Worm (Caenorhabditis elegans) whole organism, dauer: Measurements from ENCODE around the gene Y32F6A.4.

Experiments used
- unc-62 ChIP-seq: sonication (generic microtip); optimal IDR thresholded peaks from 2 replicates; lab custom pipeline; 2017; ENCODE audit warnings: missing biosample characterization, missing genetic modification reagents, missing genetic modification characterization

Y32F6A.4 gene

DNA sequence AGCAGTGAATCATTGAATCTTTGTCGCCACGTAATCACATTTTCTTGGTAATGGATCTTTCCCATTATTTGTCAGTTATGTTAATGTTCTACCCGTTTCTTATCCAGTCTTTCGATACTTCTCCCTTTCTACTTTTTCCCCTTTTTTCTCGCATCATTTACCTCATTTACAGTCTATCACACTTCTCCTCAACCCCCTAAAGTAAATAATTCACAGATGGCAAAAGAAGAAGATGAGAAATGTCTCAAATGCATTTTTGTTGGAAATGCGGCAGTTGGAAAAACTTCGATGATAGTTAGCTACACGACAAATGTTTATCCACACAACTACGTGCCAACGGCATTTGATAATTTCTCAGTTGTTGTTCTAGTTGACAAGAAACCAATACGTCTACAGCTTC is 28.2 kb upstream of the Y32F6A.4 start, which contains the start of gene chw-1:
TSS of gene chw-1 (plus strand) at position 217 of the 400 bp plus-strand sequence.
- no peak for TF ChIP-seq unc-62 (GFP tag; lab: Kevin White, UChicago)

DNA sequence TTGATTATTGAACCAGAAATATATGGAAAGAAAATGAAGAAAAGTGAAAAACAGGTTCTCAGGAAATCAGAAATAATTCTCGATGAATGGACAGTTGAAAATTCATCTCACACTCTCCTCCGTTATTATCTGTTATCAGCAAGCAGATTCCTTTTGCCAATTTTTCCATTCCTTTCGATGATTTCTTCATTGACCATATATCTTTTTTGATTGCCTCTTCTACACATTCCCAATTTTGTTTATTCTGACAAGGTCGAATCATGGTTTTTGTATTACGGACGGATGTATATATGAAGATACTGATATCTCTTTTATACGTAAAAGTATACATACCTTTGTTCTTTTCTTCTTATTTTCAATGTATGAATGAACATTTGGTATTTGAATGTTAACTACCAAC is 26.8 kb upstream of the Y32F6A.4 start:
- TF ChIP-seq unc-62 (GFP tag; lab: Kevin White, UChicago): no peak

DNA sequence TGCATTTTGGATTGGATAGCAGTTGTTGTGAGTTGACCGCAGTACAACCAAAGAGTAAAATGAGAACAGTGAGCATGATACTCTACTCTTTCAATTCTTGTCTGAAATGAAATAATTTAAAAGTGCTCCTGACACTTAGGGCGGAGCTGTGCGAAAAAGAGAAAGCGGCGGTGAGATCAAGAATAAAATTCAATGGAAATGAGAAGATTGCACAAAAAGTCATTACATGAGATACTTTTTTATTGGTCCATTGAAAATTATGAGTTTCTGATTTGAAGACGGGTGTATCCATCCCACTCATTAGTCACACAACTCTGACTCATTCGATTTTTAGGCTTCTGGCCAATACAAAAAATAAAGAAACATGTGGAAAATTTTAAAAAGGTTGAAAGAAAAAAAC is 23.4 kb upstream of the Y32F6A.4 start, which contains the start of gene F22E12.1:
TSS of gene F22E12.1 (minus strand) at position 101 of the 400 bp plus-strand sequence.
- no peak for TF ChIP-seq unc-62 (GFP tag; lab: Kevin White, UChicago)

DNA sequence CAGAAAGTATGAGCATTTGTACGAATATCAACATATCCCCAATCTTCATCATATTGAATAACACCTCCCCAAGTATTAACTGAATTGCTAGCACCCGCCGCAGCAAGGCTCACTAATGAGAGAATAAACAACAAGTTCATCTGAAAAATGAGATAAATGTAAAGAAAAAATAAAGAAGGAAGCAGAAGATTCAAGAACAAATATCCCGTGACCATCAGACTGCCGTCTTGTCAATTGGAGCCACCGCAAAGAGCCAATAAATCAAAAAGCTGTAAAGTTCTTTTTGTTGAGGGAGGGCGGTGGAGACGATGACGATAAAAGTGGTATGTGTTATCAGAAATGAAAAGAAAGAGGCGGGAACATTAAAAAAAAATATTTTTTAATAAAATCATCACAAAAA is 19.6 kb upstream of the Y32F6A.4 start, which contains the start of gene Y32F6A.5:
TSS of gene Y32F6A.5 (minus strand) at position 140 of the 400 bp plus-strand sequence.
- TF ChIP-seq unc-62 (GFP tag; lab: Kevin White, UChicago): no peak

DNA sequence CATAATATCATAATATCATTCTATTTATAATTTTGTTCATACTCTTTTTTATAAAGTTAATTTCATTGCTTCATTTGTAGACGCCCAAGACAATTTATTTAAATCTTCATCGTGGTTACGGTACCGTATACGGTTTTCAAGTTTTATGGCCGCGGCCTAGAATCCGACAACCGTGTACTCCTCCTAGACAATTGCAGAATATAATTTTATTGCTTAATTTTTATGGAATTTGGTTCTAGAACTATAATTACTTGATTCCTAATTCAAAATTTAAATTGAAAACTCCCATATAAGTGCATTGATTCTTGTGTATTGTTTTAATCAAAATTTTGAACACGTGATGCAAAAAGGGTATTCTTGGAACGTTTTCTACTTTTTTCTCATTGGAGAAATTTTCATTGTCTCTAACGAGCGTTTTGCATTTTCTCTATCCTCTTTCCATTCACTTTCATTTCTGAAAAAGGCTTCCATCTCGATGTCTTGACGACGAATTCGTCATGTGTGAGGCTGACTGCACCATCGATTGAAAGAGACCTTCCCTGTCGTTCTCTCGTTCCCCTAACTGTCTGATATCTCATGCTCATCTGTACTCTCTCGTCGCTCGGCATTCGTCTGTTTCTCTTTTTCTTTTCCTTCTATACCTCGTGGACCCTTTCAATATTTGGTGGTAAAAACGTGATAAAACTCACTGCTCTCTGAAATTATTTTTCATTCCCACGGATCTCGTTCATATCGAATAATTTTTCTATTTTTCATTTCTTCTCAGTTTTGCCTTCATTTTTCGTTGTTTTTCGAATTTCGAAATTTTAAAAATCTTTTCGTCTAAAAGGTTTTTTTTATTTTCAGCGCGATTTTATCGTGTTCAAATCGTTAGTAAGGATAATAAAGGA is 7.5 kb upstream of the Y32F6A.4 start, which contains the start of gene pap-1:
TSS of gene pap-1 (plus strand) at position 840 of the 890 bp plus-strand sequence.
- no peak for TF ChIP-seq unc-62 (GFP tag; lab: Kevin White, UChicago)

DNA sequence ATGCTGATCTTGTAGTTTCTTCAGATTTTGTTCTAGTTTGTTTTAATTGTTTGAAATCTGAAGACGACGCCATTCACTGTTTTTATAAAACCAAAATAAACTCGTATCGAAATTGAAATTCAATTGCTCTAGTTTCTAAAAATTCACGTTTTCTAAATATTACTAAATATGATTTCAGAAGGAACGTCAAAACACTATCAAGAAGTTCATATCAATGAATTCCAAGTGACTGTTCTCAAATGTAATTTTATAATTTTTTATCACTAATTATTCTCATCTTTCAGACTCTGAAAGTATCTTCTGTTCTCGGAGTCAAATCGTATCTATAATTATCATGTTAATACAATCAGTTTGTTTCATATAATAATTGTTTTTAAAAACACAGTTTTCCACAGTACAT is 6.9 kb upstream of the Y32F6A.4 start, which contains the start of gene snf-10:
TSS of gene snf-10 (minus strand) at position 101 of the 400 bp plus-strand sequence.
- no peak for TF ChIP-seq unc-62 (GFP tag; lab: Kevin White, UChicago)

DNA sequence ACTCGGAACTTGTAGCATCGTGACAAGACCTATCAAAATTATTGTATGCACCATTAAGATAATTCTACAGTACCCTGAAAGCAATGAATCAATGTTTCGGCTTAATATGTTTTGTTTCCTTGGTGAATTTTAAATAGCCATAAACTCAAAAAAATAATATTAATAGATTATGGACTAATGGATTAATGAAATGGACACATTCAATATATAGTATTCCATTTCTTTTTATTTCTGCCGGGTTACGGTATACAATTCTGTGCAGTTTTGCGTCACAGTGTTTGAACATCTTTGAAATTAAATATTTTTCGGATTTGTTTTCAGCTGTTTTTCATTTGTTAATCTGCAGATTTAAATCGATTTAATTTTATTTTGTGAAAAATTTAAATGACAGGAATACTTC is 2.7 kb upstream of the Y32F6A.4 start, which contains the start of gene set-22:
TSS of gene set-22 (plus strand) at position 301 of the 400 bp plus-strand sequence.
- TF ChIP-seq unc-62 (GFP tag; lab: Kevin White, UChicago): no peak

DNA sequence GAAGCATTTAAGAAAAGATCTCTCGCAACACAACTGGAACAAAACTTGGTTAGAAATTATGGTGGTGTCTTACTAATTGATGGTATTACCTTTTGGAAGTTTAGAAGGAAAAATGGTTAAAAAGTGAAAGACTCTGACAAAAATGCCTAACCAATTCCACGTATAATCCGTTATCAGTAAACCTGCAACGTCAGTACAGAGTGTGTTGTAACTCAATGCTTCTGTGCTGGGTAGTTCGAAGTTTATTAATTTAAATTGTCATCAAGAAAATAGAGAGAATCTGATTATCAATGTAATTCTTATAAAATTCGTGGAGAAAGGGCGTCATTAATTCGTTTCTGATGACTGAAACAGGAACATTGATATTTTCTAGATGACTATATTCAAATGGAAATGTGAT is 1.3 kb upstream of the Y32F6A.4 start:
- TF ChIP-seq unc-62 (GFP tag; lab: Kevin White, UChicago): no peak

DNA sequence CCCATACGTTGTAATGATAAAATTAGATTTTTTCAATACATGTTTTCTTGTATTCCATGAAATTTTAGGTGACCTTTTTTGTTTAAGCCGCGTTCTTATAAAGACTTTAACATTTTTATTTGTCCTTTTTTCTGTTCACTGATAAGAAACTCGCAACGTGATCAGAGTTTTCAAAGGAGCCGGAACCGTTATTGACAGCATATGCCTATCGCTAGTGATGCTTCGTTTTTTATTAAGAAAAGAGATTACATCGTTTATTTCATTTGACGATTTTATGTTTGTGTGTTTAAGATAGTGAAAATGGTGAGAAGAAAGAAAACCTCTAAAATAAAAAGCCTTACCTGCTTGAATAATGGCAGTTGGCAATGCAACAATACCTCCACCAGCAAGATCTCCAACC is 1.3 kb downstream of the Y32F6A.4 start:
- no peak for TF ChIP-seq unc-62 (GFP tag; lab: Kevin White, UChicago)

DNA sequence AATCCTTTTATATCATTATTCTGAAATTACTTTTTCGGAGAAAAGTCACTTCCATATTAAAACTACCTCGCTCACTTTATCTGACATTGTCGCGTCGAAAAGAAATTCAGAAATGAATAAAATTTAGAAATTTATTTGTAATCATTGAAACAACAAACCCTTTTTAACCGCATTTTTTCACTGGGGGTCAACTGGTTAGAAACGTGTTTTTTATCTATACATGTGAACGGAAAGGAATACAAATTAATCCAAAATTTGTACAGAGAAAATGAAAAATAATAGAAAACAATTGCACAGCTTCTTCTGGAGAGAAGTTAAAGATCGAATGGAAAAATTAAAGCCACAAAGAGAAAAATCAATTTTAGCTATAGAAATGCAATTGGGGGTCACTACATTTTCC is 5.3 kb downstream of the Y32F6A.4 start, which contains the start of gene tag-314:
TSS of gene tag-314 (minus strand) at position 101 of the 400 bp plus-strand sequence.
- TF ChIP-seq unc-62 (GFP tag; lab: Kevin White, UChicago): no peak

DNA sequence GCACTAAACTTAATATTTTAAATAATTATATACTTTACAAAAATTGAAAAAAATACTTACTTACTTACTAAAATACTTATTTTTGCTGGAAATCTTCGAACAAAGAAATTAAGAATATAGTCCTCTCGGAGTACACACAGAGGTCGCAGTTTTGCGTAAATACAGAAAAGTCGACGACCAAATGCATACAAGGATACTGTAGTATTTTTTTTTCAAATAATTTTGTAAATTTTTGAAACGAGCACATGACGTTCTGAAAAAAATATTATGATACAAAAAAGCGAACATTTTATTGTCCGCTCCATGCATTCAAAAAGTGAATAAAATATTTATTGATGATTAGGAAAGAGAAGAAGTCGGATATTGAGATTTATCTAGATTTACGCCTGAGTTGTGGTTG is 7.6 kb downstream of the Y32F6A.4 start, which contains the start of gene apc-10:
TSS of gene apc-10 (minus strand) at position 101 of the 400 bp plus-strand sequence.
- no peak for TF ChIP-seq unc-62 (GFP tag; lab: Kevin White, UChicago)

DNA sequence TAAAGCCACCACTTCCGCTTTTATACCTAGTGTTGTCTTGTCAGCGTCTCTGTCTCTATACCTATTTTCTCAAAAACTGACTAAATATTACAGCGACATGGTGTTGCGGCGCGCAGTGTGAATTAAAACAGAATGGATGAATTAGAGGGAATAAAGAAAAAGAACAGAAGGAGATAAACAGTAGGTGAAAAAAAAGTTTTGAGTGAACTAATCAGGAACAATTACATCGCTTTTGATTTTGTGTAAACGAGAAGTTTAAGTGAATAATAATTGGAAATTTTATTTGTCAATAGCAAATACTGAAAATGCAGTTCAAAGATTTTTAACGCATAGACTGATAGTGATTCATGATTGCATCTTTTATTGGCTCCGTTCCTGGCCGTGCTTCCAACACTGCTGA is 8.8 kb downstream of the Y32F6A.4 start, which contains the start of gene col-12:
TSS of gene col-12 (minus strand) at position 101 of the 400 bp plus-strand sequence.
- no peak for TF ChIP-seq unc-62 (GFP tag; lab: Kevin White, UChicago)

DNA sequence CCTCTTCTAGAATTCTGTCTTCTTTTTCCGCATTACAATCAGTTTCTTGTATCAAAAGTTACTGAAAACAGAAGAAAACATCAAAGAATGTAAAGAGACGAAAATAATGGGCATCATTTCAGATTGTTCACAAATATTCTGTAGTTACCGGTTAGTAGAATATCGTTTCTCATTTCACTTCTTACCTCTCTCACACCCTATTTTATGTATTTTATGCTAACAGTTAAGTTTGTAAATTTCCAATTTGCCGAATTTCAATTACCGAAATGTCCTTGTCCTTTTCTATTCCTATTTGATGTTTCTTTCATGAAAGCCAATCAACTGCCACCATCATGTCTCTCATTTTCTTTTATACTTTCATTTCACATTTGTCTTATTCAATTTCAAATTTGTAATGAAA is 10.4 kb downstream of the Y32F6A.4 start:
- TF ChIP-seq unc-62 (GFP tag; lab: Kevin White, UChicago): no peak

DNA sequence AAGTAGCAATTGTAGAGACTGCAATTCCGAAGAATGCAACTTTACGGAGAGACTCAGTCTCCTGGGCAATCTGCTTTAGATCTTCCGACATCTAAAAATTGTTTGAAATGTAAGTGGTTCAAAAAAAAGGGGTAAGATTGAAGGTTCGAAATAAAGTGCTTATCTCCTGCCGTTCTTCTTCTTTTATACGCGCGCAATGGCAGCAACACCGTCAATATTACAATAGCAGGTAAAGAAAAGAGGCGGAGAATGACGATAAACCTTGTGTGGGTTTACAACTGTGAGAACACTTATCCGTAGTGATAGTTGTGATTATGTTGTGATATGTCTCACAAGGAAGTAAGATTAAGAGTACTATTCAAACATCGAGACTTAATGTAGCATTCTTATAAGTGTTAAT is 12.1 kb downstream of the Y32F6A.4 start, which contains the start of gene col-13:
TSS of gene col-13 (minus strand) at position 101 of the 400 bp plus-strand sequence.
- TF ChIP-seq unc-62 (GFP tag; lab: Kevin White, UChicago): no peak

DNA sequence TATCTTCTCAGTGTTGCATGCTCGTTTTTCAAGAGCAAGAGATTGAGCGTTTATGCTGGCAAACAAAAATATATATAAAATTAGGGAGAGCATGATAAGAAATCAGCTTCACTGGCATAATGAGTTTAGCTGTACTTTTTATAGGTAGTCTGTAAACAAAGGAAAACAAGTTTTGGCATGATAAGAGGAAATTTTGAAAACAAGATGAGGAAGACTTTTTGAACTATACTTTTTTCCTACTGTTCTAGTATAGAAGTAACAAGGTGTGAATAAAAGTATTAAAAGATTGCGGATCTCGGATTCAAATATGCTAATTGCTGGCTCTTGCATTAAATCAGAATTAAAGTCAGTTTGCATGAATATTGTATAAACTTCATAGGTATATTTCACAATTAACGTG is 14.9 kb downstream of the Y32F6A.4 start, which contains the start of gene F15H10.5:
TSS of gene F15H10.5 (minus strand) at position 101 of the 400 bp plus-strand sequence.
- TF ChIP-seq unc-62 (GFP tag; lab: Kevin White, UChicago): no peak

DNA sequence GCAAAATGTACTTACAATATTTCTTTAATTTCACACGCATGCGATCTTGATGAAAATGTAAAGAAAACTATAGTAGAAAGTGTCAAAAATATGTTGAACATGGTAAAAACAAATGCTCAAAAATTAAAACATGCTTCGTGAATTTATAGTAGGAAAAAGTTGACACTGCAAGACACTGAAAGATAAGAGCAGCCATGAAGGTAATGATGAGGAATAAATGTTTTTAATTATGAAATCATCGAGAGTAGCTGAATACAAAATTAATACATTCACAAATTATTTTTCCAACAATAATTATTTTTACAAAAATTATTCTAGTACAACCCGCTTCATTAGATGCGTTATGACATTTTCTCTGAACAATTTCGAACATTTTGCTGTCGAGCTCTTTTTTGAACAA is 16.9 kb downstream of the Y32F6A.4 start, which contains the start of gene F15H10.10:
TSS of gene F15H10.10 (minus strand) at position 101 of the 400 bp plus-strand sequence.
- TF ChIP-seq unc-62 (GFP tag; lab: Kevin White, UChicago): no peak
